Worm (Caenorhabditis elegans) whole organism, young adult: Measurements from ENCODE around the gene fbxa-192.

Experiments used
- F49E8.2 ChIP-seq: sonication (generic microtip); optimal IDR thresholded peaks from 3 replicates; lab custom pipeline; 2017; ENCODE audit warnings: missing genetic modification characterization, mild to moderate bottlenecking, missing compliant biosample characterization, antibody characterized with exemption, moderate library complexity; ENCODE audit not compliant: insufficient read depth
- F57C9.4 ChIP-seq: sonication (generic microtip); optimal IDR thresholded peaks from 2 replicates; lab custom pipeline; 2017; ENCODE audit warnings: mild to moderate bottlenecking, missing genetic modification characterization, missing compliant biosample characterization
- athp-1 ChIP-seq: sonication (generic microtip); optimal IDR thresholded peaks from 2 replicates; lab custom pipeline; 2017; ENCODE audit warnings: mild to moderate bottlenecking, missing genetic modification characterization, missing compliant biosample characterization
- cebp-1 ChIP-seq, 2 experiments: fragments of 200-800 bp in 1 of 2; sonication (Bioruptor generic) in 1 of 2; sonication (generic microtip) in 1 of 2; IDR thresholded peaks in 1 of 2; optimal IDR thresholded peaks in 1 of 2; 2 replicates each; pipeline versions ENCODE4 v1.3.6 to Lab custom; 2017 to 2022; ENCODE audit warnings: missing compliant biosample characterization in 2 of 2, missing genetic modification characterization in 2 of 2, mild to moderate bottlenecking in 1 of 2, missing genetic modification reagents in 1 of 2, moderate library complexity in 1 of 2
- ceh-27 ChIP-seq: fragments of 200-800 bp; sonication (Bioruptor generic); optimal IDR thresholded peaks from 2 replicates; lab custom pipeline; 2018; ENCODE audit warnings: mild to moderate bottlenecking, missing genetic modification characterization, moderate library complexity, missing compliant biosample characterization
- ceh-91 ChIP-seq: fragments of 200-800 bp; sonication (Bioruptor generic); IDR thresholded peaks from 2 replicates; pipeline ENCODE4 v1.3.6; 2022; ENCODE audit warnings: missing genetic modification reagents, missing genetic modification characterization, missing compliant biosample characterization
- die-1 ChIP-seq: sonication (generic microtip); optimal IDR thresholded peaks from 2 replicates; lab custom pipeline; 2016; ENCODE audit warnings: missing genotype, mild to moderate bottlenecking, missing genetic modification characterization, missing compliant biosample characterization
- hrde-1 ChIP-seq: sonication (generic microtip); optimal IDR thresholded peaks from 2 replicates; lab custom pipeline; 2016; ENCODE audit warnings: missing genetic modification characterization, mild to moderate bottlenecking, missing compliant biosample characterization, moderate library complexity, missing genotype, missing genetic modification reagents, borderline replicate concordance
- madf-8 ChIP-seq: fragments of 200-800 bp; sonication (Bioruptor generic); conservative IDR thresholded peaks from 2 replicates; pipeline ENCODE4 v1.3.6; 2022; ENCODE audit warnings: missing genetic modification reagents, missing genetic modification characterization, missing compliant biosample characterization
- pbrm-1 ChIP-seq: fragments of 200-800 bp; sonication (Bioruptor generic); IDR thresholded peaks from 2 replicates; pipeline ENCODE4 v1.3.6; 2022; ENCODE audit warnings: missing genetic modification reagents, missing genetic modification characterization, missing compliant biosample characterization
- snpc-1.3 ChIP-seq: sonication (generic microtip); optimal IDR thresholded peaks from 2 replicates; lab custom pipeline; 2017; ENCODE audit warnings: missing genetic modification characterization, mild to moderate bottlenecking, missing compliant biosample characterization, antibody characterized with exemption, moderate library complexity, missing genotype, missing genetic modification reagents; ENCODE audit not compliant: insufficient read depth
- snpc-3.4 ChIP-seq: sonication (generic microtip); optimal IDR thresholded peaks from 2 replicates; lab custom pipeline; 2017; ENCODE audit warnings: missing genetic modification characterization, mild to moderate bottlenecking, missing compliant biosample characterization, antibody characterized with exemption, moderate library complexity, missing genotype, missing genetic modification reagents
- zim-3 ChIP-seq: sonication (generic microtip); optimal IDR thresholded peaks from 2 replicates; lab custom pipeline; 2017; ENCODE audit warnings: mild to moderate bottlenecking, missing genetic modification characterization, moderate library complexity, missing compliant biosample characterization
- ztf-22 ChIP-seq: fragments of 200-800 bp; sonication (Bioruptor generic); optimal IDR thresholded peaks from 2 replicates; lab custom pipeline; 2018; ENCODE audit warnings: mild to moderate bottlenecking, missing genetic modification characterization, moderate library complexity, missing compliant biosample characterization

- TF ChIP-seq hrde-1 (tag; lab: Kevin White, UChicago) (no peak), cebp-1 (GFP tag; IDR thresholded peaks at IDR 0.05; lab: Robert Waterston, UW) (no peak), cebp-1 (tag; optimal IDR thresholded peaks at IDR 0.05; lab: Kevin White, UChicago) (no peak), snpc-3.4 (no peak), ceh-91 (GFP tag; lab: Robert Waterston, UW) (0 out of 2 replicates have a peak, but pooled peaks have one; percentile 16), F49E8.2 (no peak), pbrm-1 (GFP tag; lab: Robert Waterston, UW) (no peak), die-1 (tag; lab: Kevin White, UChicago) (no peak), ceh-27 (no peak), F57C9.4 (no peak), madf-8 (GFP tag; lab: Robert Waterston, UW) (no peak), snpc-1.3 (tag; lab: Kevin White, UChicago) (no peak), ztf-22 (GFP tag; lab: Kevin White, UChicago) (no peak), athp-1 (tag; lab: Kevin White, UChicago) (no peak), zim-3 (tag; lab: Kevin White, UChicago) (no peak)
These were observed 8.5 kb upstream of the fbxa-192 start for ce11 chrV:17658824-17659223.
